Fruit fly (Drosophila melanogaster): Measurements from ENCODE around the gene Nemp.

Gene Nemp

dm6 chrX:16650078-16651063 is 4.4 kb downstream of the Nemp start (continued):
- TF ChIP-seq CTCF (GFP tag; optimal IDR thresholded peaks at IDR 0.05): peak; percentile 22
- TF ChIP-seq CG10431 (GFP tag; optimal IDR thresholded peaks at IDR 0.05): no peak
- TF ChIP-seq CG10565 (GFP tag; optimal IDR thresholded peaks at IDR 0.05): no peak
- no peak for TF ChIP-seq CG15011 (GFP tag; optimal IDR thresholded peaks at IDR 0.05)
- TF ChIP-seq sisA (GFP tag; IDR thresholded peaks at IDR 0.05): no peak
- no peak for TF ChIP-seq CG30403 (GFP tag; optimal IDR thresholded peaks at IDR 0.05)
- no peak for TF ChIP-seq Kr (GFP tag; optimal IDR thresholded peaks at IDR 0.05)
- TF ChIP-seq ab (GFP tag; optimal IDR thresholded peaks at IDR 0.05): no peak
- peak; percentile 67; the same call in 2 of the 3 replicates for TF ChIP-seq CG7357 (GFP tag; IDR thresholded peaks at IDR 0.05)
- peak; percentile 57 for TF ChIP-seq oc (tag; optimal IDR thresholded peaks at IDR 0.05)
- peak in 1 of 2 experiments; percentile 30 for TF ChIP-seq Hr78 (GFP tag; optimal IDR thresholded peaks at IDR 0.05)
- TF ChIP-seq CoRest (tag; optimal IDR thresholded peaks at IDR 0.05): no peak
- TF ChIP-seq Camta (GFP tag; optimal IDR thresholded peaks at IDR 0.05): peak; percentile 85
- TF ChIP-seq CG9797 (GFP tag; optimal IDR thresholded peaks at IDR 0.05): no peak
- TF ChIP-seq CG34422 (GFP tag; IDR thresholded peaks at IDR 0.05): no peak
- TF ChIP-seq exex (tag; optimal IDR thresholded peaks at IDR 0.05): no peak
- no peak for TF ChIP-seq corto (GFP tag; optimal IDR thresholded peaks at IDR 0.05)
- TF ChIP-seq tll (GFP tag; optimal IDR thresholded peaks at IDR 0.05): no peak
- no peak for TF ChIP-seq CG1233 (GFP tag; optimal IDR thresholded peaks at IDR 0.05)
- no peak for TF ChIP-seq fd3F (GFP tag; optimal IDR thresholded peaks at IDR 0.05)
- no peak for TF ChIP-seq Doc3 (GFP tag; IDR thresholded peaks at IDR 0.05; ENCODE audit: partially characterized antibody)
- no peak for TF ChIP-seq CG3163 (GFP tag; optimal IDR thresholded peaks at IDR 0.05)
- TF ChIP-seq HLH54F (GFP tag; optimal IDR thresholded peaks at IDR 0.05): no peak
- TF ChIP-seq Sry-β (GFP tag; optimal IDR thresholded peaks at IDR 0.05): no peak
- TF ChIP-seq prd (optimal IDR thresholded peaks at IDR 0.05): no peak
- TF ChIP-seq prd (GFP tag; IDR thresholded peaks at IDR 0.05): peak; percentile 26; the same call in 1 of the 3 replicates
- no peak for TF ChIP-seq ken (GFP tag; IDR thresholded peaks at IDR 0.05)
- TF ChIP-seq disco-r (GFP tag; optimal IDR thresholded peaks at IDR 0.05): no peak
- peak; percentile 28 for TF ChIP-seq Hsf (GFP tag; optimal IDR thresholded peaks at IDR 0.05)
- no peak for TF ChIP-seq CG7786 (GFP tag; optimal IDR thresholded peaks at IDR 0.05)
- peak; percentile 81; the same call in 1 of the 2 replicates for TF ChIP-seq Atf6 (GFP tag; IDR thresholded peaks at IDR 0.05)
- TF ChIP-seq Elba2 (GFP tag; optimal IDR thresholded peaks at IDR 0.05): no peak
- TF ChIP-seq CG34376 (GFP tag; optimal IDR thresholded peaks at IDR 0.05): no peak
- TF ChIP-seq Sox102F (GFP tag; optimal IDR thresholded peaks at IDR 0.05): peak; percentile 43
- no peak for TF ChIP-seq sqz (GFP tag; optimal IDR thresholded peaks at IDR 0.05)
- no peak for TF ChIP-seq CG17912 (GFP tag; optimal IDR thresholded peaks at IDR 0.05)
- no peak for TF ChIP-seq CG10147 (GFP tag; optimal IDR thresholded peaks at IDR 0.05)
- TF ChIP-seq CG4424 (GFP tag; optimal IDR thresholded peaks at IDR 0.05): no peak
- TF ChIP-seq Hey (tag; optimal IDR thresholded peaks at IDR 0.05): no peak
- TF ChIP-seq gsb-n (tag; optimal IDR thresholded peaks at IDR 0.05): no peak
- peak; percentile 15 for TF ChIP-seq CG2678 (tag; optimal IDR thresholded peaks at IDR 0.05)
- peak; percentile 75 for TF ChIP-seq en (GFP tag; optimal IDR thresholded peaks at IDR 0.05)
- no peak for TF ChIP-seq CG30431 (GFP tag; optimal IDR thresholded peaks at IDR 0.05)
- TF ChIP-seq Vsx1 (GFP tag; optimal IDR thresholded peaks at IDR 0.05): peak; percentile 50
- TF ChIP-seq CG3281 (GFP tag; optimal IDR thresholded peaks at IDR 0.05): no peak
- TF ChIP-seq CG18619 (GFP tag; optimal IDR thresholded peaks at IDR 0.05): no peak
- no peak for TF ChIP-seq CG13775 (GFP tag; optimal IDR thresholded peaks at IDR 0.05)
- TF ChIP-seq onecut (GFP tag; IDR thresholded peaks at IDR 0.05): peak; percentile 72
- TF ChIP-seq H2.0 (GFP tag; IDR thresholded peaks at IDR 0.05): no peak

Data from whole organism, embryonic.